Fruit fly (Drosophila melanogaster) Kc167 (cell line): ENCODE results near the gene ND-SGDH.

Source experiments
- Myc ChIP-seq: fragments of >200 bp; optimal IDR thresholded peaks from 2 replicates; lab custom pipeline; 2017; ENCODE audit warnings: missing external identifiers
- Sin3A ChIP-seq: fragments of >200 bp; optimal IDR thresholded peaks from 2 replicates; lab custom pipeline; 2018; ENCODE audit warnings: missing external identifiers
- h ChIP-seq: fragments of >200 bp; optimal IDR thresholded peaks from 3 replicates; lab custom pipeline; 2018; ENCODE audit warnings: missing external identifiers
- insv ChIP-seq: fragments of >200 bp; optimal IDR thresholded peaks from 3 replicates; lab custom pipeline; 2018; ENCODE audit warnings: missing external identifiers
- psq ChIP-seq: fragments of >200 bp; optimal IDR thresholded peaks from 2 replicates; lab custom pipeline; 2017; ENCODE audit warnings: missing external identifiers
- ttk ChIP-seq: sonication (Bioruptor generic); optimal IDR thresholded peaks from 2 replicates; lab custom pipeline; 2017; ENCODE audit warnings: missing external identifiers

dm6 chr3L:12131918-12132317, 6.5 kb downstream of the ND-SGDH start, which contains the start of gene DEF8:
- no peak for TF ChIP-seq Sin3A
- TF ChIP-seq ttk (lab: Kevin White, UChicago): no peak
- no peak for TF ChIP-seq psq (lab: Kevin White, UChicago)
- no peak for TF ChIP-seq Myc (lab: Kevin White, UChicago)
- TF ChIP-seq h: no peak
- TF ChIP-seq insv (lab: Kevin White, UChicago): no peak
